Fruit fly (Drosophila melanogaster) whole organism, wandering third instar larva: ENCODE data around the gene pdgy.

Source experiments
- Abd-B ChIP-seq: fragments of >200 bp; optimal IDR thresholded peaks from 2 replicates; lab custom pipeline; 2017; ENCODE audit warnings: missing biosample characterization, missing genetic modification characterization
- CG32264 ChIP-seq: fragments of 200-800 bp; sonication (Bioruptor generic); optimal IDR thresholded peaks from 2 replicates; lab custom pipeline; 2016; ENCODE audit warnings: missing biosample characterization, missing genetic modification characterization
- CG9705 ChIP-seq: fragments of 200-800 bp; sonication (Bioruptor generic); optimal IDR thresholded peaks from 2 replicates; lab custom pipeline; 2018; ENCODE audit warnings: missing biosample characterization, mild to moderate bottlenecking, missing genetic modification characterization
- Dfd ChIP-seq: fragments of >200 bp; optimal IDR thresholded peaks from 2 replicates; lab custom pipeline; 2017; ENCODE audit warnings: missing biosample characterization, missing genetic modification characterization
- Dif ChIP-seq: fragments of 200-275, 200-300 bp; sonication (Bioruptor generic); optimal IDR thresholded peaks from 2 replicates; lab custom pipeline; 2018; ENCODE audit warnings: missing biosample characterization, missing genetic modification characterization; ENCODE audit not compliant: partially characterized antibody
- GATAd ChIP-seq: sonication (Bioruptor generic); optimal IDR thresholded peaks from 2 replicates; lab custom pipeline; 2016; ENCODE audit warnings: missing biosample characterization, missing genetic modification characterization
- Hnf4 ChIP-seq: fragments of 200-800 bp; sonication (Bioruptor generic); optimal IDR thresholded peaks from 2 replicates; lab custom pipeline; 2016; ENCODE audit warnings: missing biosample characterization, mild to moderate bottlenecking, missing genetic modification characterization
- Jra ChIP-seq: sonication (Bioruptor generic); optimal IDR thresholded peaks from 2 replicates; lab custom pipeline; 2016; ENCODE audit warnings: missing biosample characterization, missing genetic modification characterization
- Mio ChIP-seq: sonication (Bioruptor generic); optimal IDR thresholded peaks from 2 replicates; lab custom pipeline; 2016; ENCODE audit warnings: missing biosample characterization, missing genetic modification characterization
- Myc ChIP-seq: fragments of >200 bp; optimal IDR thresholded peaks from 2 replicates; lab custom pipeline; 2017
- OdsH ChIP-seq: fragments of 200-800 bp; sonication (Bioruptor generic); optimal IDR thresholded peaks from 2 replicates; lab custom pipeline; 2016; ENCODE audit warnings: missing biosample characterization, mild to moderate bottlenecking, missing genetic modification characterization
- Rel ChIP-seq, 2 experiments: fragments of 200-800 bp; sonication (Bioruptor generic) in 1 of 2; optimal IDR thresholded peaks; 2 replicates in 1 of 2; 3 replicates in 1 of 2; lab custom pipeline; 2016 to 2019; ENCODE audit warnings: mild to moderate bottlenecking in 2 of 2, missing biosample characterization in 2 of 2, missing genetic modification characterization in 2 of 2, moderate library complexity in 1 of 2
- Sp1 ChIP-seq: fragments of 200-800 bp; sonication (Bioruptor generic); optimal IDR thresholded peaks from 3 replicates; lab custom pipeline; 2019; ENCODE audit warnings: missing biosample characterization, mild to moderate bottlenecking, missing genetic modification characterization, moderate library complexity
- Vsx2 ChIP-seq: fragments of 200-300, 225-300 bp; sonication (Bioruptor generic); optimal IDR thresholded peaks from 2 replicates; lab custom pipeline; 2018; ENCODE audit warnings: missing biosample characterization, missing genetic modification characterization; ENCODE audit not compliant: partially characterized antibody
- brk ChIP-seq: fragments of 200-800 bp; sonication (Bioruptor generic); optimal IDR thresholded peaks from 2 replicates; lab custom pipeline; 2016; ENCODE audit warnings: missing biosample characterization, mild to moderate bottlenecking, missing genetic modification characterization
- dl ChIP-seq, 2 experiments: fragments of 175-275, 200-275 bp in 1 of 2; fragments of 200-275 bp in 1 of 2; sonication (Bioruptor generic); optimal IDR thresholded peaks; lab custom pipeline; 2018; ENCODE audit warnings: mild to moderate bottlenecking in 2 of 2, missing biosample characterization in 2 of 2, missing genetic modification characterization in 2 of 2, moderate library complexity in 2 of 2; ENCODE audit not compliant: partially characterized antibody in 2 of 2, insufficient read depth in 1 of 2
- dmrt93B ChIP-seq: fragments of 200-800 bp; sonication (Bioruptor generic); optimal IDR thresholded peaks from 2 replicates; lab custom pipeline; 2018; ENCODE audit warnings: missing biosample characterization, mild to moderate bottlenecking, missing genetic modification characterization
- dsf ChIP-seq: sonication (Bioruptor generic); optimal IDR thresholded peaks from 2 replicates; lab custom pipeline; 2016; ENCODE audit warnings: missing biosample characterization, missing genetic modification characterization, borderline replicate concordance
- ey ChIP-seq: fragments of 200-800 bp; sonication (Bioruptor generic); optimal IDR thresholded peaks from 2 replicates; lab custom pipeline; 2016; ENCODE audit warnings: missing biosample characterization, missing genetic modification characterization
- foxo ChIP-seq, 2 experiments: fragments of 200-800 bp; sonication (Bioruptor generic); optimal IDR thresholded peaks; 2 replicates in 1 of 2; 3 replicates in 1 of 2; lab custom pipeline; 2016 to 2017; ENCODE audit warnings: missing biosample characterization in 2 of 2, missing genetic modification characterization in 2 of 2
- fru ChIP-seq: fragments of 200-800 bp; sonication (Bioruptor generic); optimal IDR thresholded peaks from 3 replicates; lab custom pipeline; 2016; ENCODE audit warnings: missing biosample characterization, mild to moderate bottlenecking, missing genetic modification characterization
- h ChIP-seq: fragments of 200-800 bp; sonication (Bioruptor generic); optimal IDR thresholded peaks from 3 replicates; lab custom pipeline; 2016; ENCODE audit warnings: missing biosample characterization, mild to moderate bottlenecking, missing genetic modification characterization
- jim ChIP-seq: fragments of 175-275, 200-325 bp; sonication (Bioruptor generic); optimal IDR thresholded peaks from 2 replicates; lab custom pipeline; 2016; ENCODE audit warnings: missing biosample characterization, mild to moderate bottlenecking, missing genetic modification characterization
- lola ChIP-seq: fragments of >200 bp; optimal IDR thresholded peaks from 2 replicates; lab custom pipeline; 2017; ENCODE audit warnings: missing biosample characterization, missing genetic modification characterization
- pan ChIP-seq: fragments of >200 bp; optimal IDR thresholded peaks from 2 replicates; lab custom pipeline; 2017
- rgr ChIP-seq: fragments of 200-800 bp; sonication (Bioruptor generic); optimal IDR thresholded peaks from 3 replicates; lab custom pipeline; 2016; ENCODE audit warnings: missing biosample characterization, mild to moderate bottlenecking, missing genetic modification characterization
- sv ChIP-seq: fragments of 200-800 bp; sonication (Bioruptor generic); optimal IDR thresholded peaks from 3 replicates; lab custom pipeline; 2016; ENCODE audit warnings: missing biosample characterization, missing genetic modification characterization
- tai ChIP-seq: sonication (Bioruptor generic); optimal IDR thresholded peaks from 2 replicates; lab custom pipeline; 2016; ENCODE audit warnings: missing biosample characterization, missing genetic modification characterization
- usp ChIP-seq: fragments of >200 bp; optimal IDR thresholded peaks from 2 replicates; lab custom pipeline; 2017; ENCODE audit warnings: missing biosample characterization, missing genetic modification characterization

Gene pdgy

DNA sequence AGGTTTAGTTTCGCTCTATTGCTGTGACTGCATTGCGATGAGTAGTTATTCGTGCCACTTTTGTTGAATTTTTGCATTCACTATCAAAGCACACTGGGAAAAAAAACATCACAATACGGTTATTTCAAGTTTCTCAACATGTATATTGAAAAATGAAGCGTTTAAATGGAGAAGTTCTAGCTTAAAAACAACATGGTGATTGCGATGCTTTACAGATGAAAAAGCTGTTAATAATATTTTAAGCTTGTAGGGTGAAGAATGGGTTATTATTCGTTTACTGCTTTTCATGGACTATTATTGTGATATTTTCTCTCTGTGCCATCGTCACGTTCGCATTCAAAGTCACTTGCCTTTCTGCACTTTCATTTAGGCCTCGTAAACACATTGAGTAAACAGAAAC lies 57.0 kb downstream of the pdgy start:
- TF ChIP-seq Hnf4 (no peak), h (GFP tag; lab: Kevin White, UChicago) (no peak), fru (no peak), Jra (GFP tag; lab: Kevin White, UChicago) (no peak), GATAd (GFP tag; lab: Kevin White, UChicago) (no peak), dsf (GFP tag; lab: Kevin White, UChicago) (no peak)

DNA sequence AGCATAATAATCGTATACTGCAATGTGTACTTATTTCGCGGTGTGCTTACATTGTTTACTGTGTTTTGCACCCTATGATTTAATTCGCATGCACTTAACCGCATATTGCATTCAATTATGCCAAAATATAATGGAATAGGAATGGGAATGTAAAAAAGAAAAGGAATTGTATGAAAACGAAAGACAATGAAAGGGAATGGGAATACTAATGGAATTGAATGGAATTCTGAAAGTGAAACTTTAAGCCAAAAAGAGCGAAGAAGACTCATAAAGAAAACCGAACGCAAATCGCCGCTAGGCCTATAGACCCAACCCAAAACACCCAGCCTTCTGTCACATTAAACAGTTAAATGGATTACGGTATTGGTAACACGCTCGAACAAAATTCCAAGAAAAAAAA lies 59.5 kb downstream of the pdgy start:
- TF ChIP-seq rgr (GFP tag; lab: Kevin White, UChicago) (no peak), Vsx2 (GFP tag; lab: Kevin White, UChicago) (no peak), CG32264 (GFP tag; lab: Kevin White, UChicago) (no peak), Sp1 (no peak), Mio (GFP tag; lab: Kevin White, UChicago) (no peak), usp (GFP tag; lab: Kevin White, UChicago) (no peak), OdsH (GFP tag; lab: Kevin White, UChicago) (no peak), GATAd (GFP tag; lab: Kevin White, UChicago) (no peak), tai (GFP tag; lab: Kevin White, UChicago) (no peak), Dfd (no peak), ey (no peak), Rel (GFP tag; optimal IDR thresholded peaks at IDR 0.05; lab: Kevin White, UChicago) (no peak), Rel (tag; optimal IDR thresholded peaks at IDR 0.05; lab: Kevin White, UChicago) (no peak), foxo (GFP tag; optimal IDR thresholded peaks at IDR 0.05; lab: Kevin White, UChicago) (no peak), sv (no peak), Dif (GFP tag; lab: Kevin White, UChicago) (no peak), dl (GFP tag; optimal IDR thresholded peaks at IDR 0.05; lab: Kevin White, UChicago; ENCODE audit: insufficient read depth in 1 of 2, partially characterized antibody in 2 of 2) (no peak), CG9705 (GFP tag; lab: Kevin White, UChicago) (no peak), Abd-B (GFP tag; lab: Kevin White, UChicago) (no peak), lola (GFP tag; lab: Kevin White, UChicago) (no peak), pan (lab: Kevin White, UChicago) (no peak)

DNA sequence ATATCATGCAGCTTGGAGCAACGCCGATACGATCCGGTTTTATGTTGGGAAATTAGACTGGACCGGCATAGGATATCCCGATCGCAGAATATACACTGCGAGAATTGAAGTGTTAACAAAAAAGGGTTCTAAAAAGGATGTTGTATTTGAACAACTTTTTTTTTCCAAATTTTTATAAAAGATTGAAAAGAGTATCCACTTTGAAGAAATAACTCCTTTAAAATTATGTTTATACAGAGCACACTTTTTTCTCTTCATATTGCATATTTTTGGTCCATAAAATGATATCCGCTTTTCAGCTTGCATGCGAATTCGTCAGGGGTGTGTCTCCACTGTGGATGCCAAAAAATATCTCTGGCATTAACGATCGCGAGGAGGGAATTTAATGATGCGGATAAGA lies 61.0 kb downstream of the pdgy start:
- peak in 1 of 2 experiments; percentile 23 for TF ChIP-seq foxo (GFP tag; optimal IDR thresholded peaks at IDR 0.05; lab: Kevin White, UChicago)
- no peak for TF ChIP-seq dmrt93B (GFP tag; lab: Kevin White, UChicago)
- no peak for TF ChIP-seq jim (GFP tag; lab: Kevin White, UChicago)
- TF ChIP-seq Abd-B (GFP tag; lab: Kevin White, UChicago): no peak
- TF ChIP-seq Dfd: no peak
- peak; percentile 6 for TF ChIP-seq fru

DNA sequence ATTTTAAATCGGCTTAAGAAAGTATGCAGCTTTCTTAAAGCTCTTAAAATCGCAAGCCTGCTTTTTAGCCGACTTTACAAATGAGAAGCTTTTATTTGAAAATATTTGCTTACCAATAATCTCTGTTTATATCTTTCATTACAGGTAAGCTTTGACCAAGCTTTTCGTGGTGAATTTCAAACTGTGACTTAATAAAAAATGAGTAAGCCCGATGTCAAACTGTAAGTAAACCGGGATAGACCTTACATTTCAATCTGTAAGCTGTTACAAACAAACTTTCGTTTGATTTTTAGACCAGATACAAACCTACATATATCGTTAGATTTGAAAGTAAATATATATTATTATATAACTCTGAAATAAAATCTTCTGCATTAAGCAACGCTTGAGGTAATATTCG lies 67.8 kb downstream of the pdgy start:
- TF ChIP-seq Dif (GFP tag; lab: Kevin White, UChicago) (no peak), Myc (lab: Kevin White, UChicago) (peak; percentile 15)

DNA sequence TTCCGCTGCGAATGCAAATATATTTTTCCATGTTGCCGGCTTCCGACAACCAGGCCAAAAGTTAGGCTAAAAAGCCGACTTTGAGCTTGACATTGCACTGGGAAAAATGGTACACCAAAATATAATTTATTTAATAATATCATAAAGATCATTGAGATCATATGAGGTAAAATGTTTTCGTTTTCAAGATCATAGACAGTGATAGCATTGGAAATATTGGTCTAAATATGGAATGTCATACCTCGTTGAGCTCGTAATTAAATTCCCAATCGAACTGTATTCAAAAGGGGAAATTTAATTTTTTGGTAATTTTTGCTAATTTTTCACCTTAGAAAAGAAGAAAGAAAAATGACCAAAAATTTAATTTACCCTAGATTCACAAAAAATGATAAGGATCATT lies 69.3 kb downstream of the pdgy start:
- no peak for TF ChIP-seq rgr (GFP tag; lab: Kevin White, UChicago)
- TF ChIP-seq tai (GFP tag; lab: Kevin White, UChicago): no peak
- no peak for TF ChIP-seq Myc (lab: Kevin White, UChicago)
- no peak for TF ChIP-seq Abd-B (GFP tag; lab: Kevin White, UChicago)
- TF ChIP-seq Jra (GFP tag; lab: Kevin White, UChicago): no peak
- no peak for TF ChIP-seq brk (GFP tag; lab: Kevin White, UChicago)
- no peak for TF ChIP-seq pan (lab: Kevin White, UChicago)
